Worm (Caenorhabditis elegans): ENCODE measurements around the gene F41C6.6.
"Not testable (repeated sequence)": the region's sequence is repeated elsewhere in the genome, so short reads cannot be mapped to it uniquely, and the experiment has no call there.

Gene F41C6.6

ce11 chrX:6881795-6882194 is at the start of gene F41C6.6:
Gene F41C6.6, minus strand, starts transcription at chrX:6881895.
- not testable (repeated sequence) for TF ChIP-seq unc-120 (tag; optimal IDR thresholded peaks at IDR 0.05; ENCODE audit: poor library complexity, severe bottlenecking); mls-2 (tag; optimal IDR thresholded peaks at IDR 0.05); nhr-2 (tag; optimal IDR thresholded peaks at IDR 0.05)

ce11 chrX:6928578-6928977 is 46.9 kb upstream of the F41C6.6 start, which contains the start of gene F14B8.5:
Gene F14B8.5, minus strand, starts transcription at chrX:6928704.
- TF ChIP-seq nhr-12 (tag; optimal IDR thresholded peaks at IDR 0.05) = no peak
- no peak for TF ChIP-seq elt-3 (tag; optimal IDR thresholded peaks at IDR 0.05)
- peak; percentile 38 for TF ChIP-seq ceh-83 (GFP tag; optimal IDR thresholded peaks at IDR 0.05)

- TF ChIP-seq tbx-8 (GFP tag; optimal IDR thresholded peaks at IDR 0.05) (no peak), pha-4 (tag; optimal IDR thresholded peaks at IDR 0.05) (peak; percentile 5)
These were observed 45.3 kb upstream of the F41C6.6 start for ce11 chrX:6926952-6927351.

- TF ChIP-seq lsy-2 (tag; optimal IDR thresholded peaks at IDR 0.05) = no peak
- no peak for TF ChIP-seq unc-39 (tag; optimal IDR thresholded peaks at IDR 0.05)
- TF ChIP-seq nhr-237 (tag; optimal IDR thresholded peaks at IDR 0.05) = no peak
- TF ChIP-seq ceh-39 (tag; optimal IDR thresholded peaks at IDR 0.05) = no peak
- TF ChIP-seq unc-120 (tag; optimal IDR thresholded peaks at IDR 0.05; ENCODE audit: poor library complexity, severe bottlenecking) = no peak
- no peak for TF ChIP-seq drap-1 (GFP tag; optimal IDR thresholded peaks at IDR 0.05)
- TF ChIP-seq zip-8 (tag; optimal IDR thresholded peaks at IDR 0.05) = no peak
- no peak for TF ChIP-seq pha-4 (tag; optimal IDR thresholded peaks at IDR 0.05)
- no peak for TF ChIP-seq ces-1 (GFP tag; optimal IDR thresholded peaks at IDR 0.05)
- no peak for TF ChIP-seq ham-2 (GFP tag; optimal IDR thresholded peaks at IDR 0.05)
- no peak for TF ChIP-seq mab-5 (tag; optimal IDR thresholded peaks at IDR 0.05)
These were observed 42.8 kb upstream of the F41C6.6 start, which contains the start of gene otpl-3 for ce11 chrX:6924461-6924860. Gene otpl-3, minus strand, starts transcription at chrX:6924764.

ce11 chrX:6920132-6920531 is 38.4 kb upstream of the F41C6.6 start:
- TF ChIP-seq lin-32 (GFP tag; optimal IDR thresholded peaks at IDR 0.05) (no peak), sem-2 (GFP tag; optimal IDR thresholded peaks at IDR 0.05) (no peak), ham-2 (GFP tag; optimal IDR thresholded peaks at IDR 0.05) (no peak), unc-39 (tag; optimal IDR thresholded peaks at IDR 0.05) (no peak), flh-1 (GFP tag; optimal IDR thresholded peaks at IDR 0.05) (no peak), ceh-39 (tag; optimal IDR thresholded peaks at IDR 0.05) (no peak), nhr-28 (tag; optimal IDR thresholded peaks at IDR 0.05) (no peak), ceh-43 (GFP tag; optimal IDR thresholded peaks at IDR 0.05) (no peak), elt-3 (tag; optimal IDR thresholded peaks at IDR 0.05) (no peak), nhr-76 (tag; optimal IDR thresholded peaks at IDR 0.05) (no peak), mab-5 (tag; optimal IDR thresholded peaks at IDR 0.05) (no peak), elt-1 (tag; optimal IDR thresholded peaks at IDR 0.05; ENCODE audit: borderline replicate concordance, insufficient read depth) (no peak), ztf-11 (tag; optimal IDR thresholded peaks at IDR 0.05) (no peak), lsy-2 (tag; optimal IDR thresholded peaks at IDR 0.05) (no peak), cnd-1 (tag; optimal IDR thresholded peaks at IDR 0.05) (no peak), hlh-1 (tag; optimal IDR thresholded peaks at IDR 0.05) (no peak), bed-3 (GFP tag; optimal IDR thresholded peaks at IDR 0.05) (no peak)

ce11 chrX:6916150-6916549 is 34.5 kb upstream of the F41C6.6 start:
- no peak for TF ChIP-seq mls-2 (tag; optimal IDR thresholded peaks at IDR 0.05)
- no peak for TF ChIP-seq ztf-11 (tag; optimal IDR thresholded peaks at IDR 0.05)
- TF ChIP-seq unc-120 (tag; optimal IDR thresholded peaks at IDR 0.05; ENCODE audit: poor library complexity, severe bottlenecking) = no peak
- TF ChIP-seq lin-32 (GFP tag; optimal IDR thresholded peaks at IDR 0.05) = no peak
- TF ChIP-seq nhr-237 (tag; optimal IDR thresholded peaks at IDR 0.05) = no peak
- no peak for TF ChIP-seq flh-1 (GFP tag; optimal IDR thresholded peaks at IDR 0.05)
- TF ChIP-seq sptf-1 (tag; optimal IDR thresholded peaks at IDR 0.05) = no peak
- TF ChIP-seq hlh-1 (tag; optimal IDR thresholded peaks at IDR 0.05) = no peak
- TF ChIP-seq nhr-76 (tag; optimal IDR thresholded peaks at IDR 0.05) = no peak
- TF ChIP-seq elt-1 (tag; optimal IDR thresholded peaks at IDR 0.05; ENCODE audit: borderline replicate concordance, insufficient read depth) = no peak
- no peak for TF ChIP-seq tbx-8 (GFP tag; optimal IDR thresholded peaks at IDR 0.05)

Data from whole organism, mixed stage, embryonic.